Worm (Caenorhabditis elegans) whole organism, L4 larva: Measurements from ENCODE around the gene glb-20.
A peak's percentile ranks its signal among the peaks of the same experiment; 100 is the strongest.

ENCODE experiments used
- ZK337.2 ChIP-seq: fragments of 200-800 bp; sonication (Bioruptor generic); IDR thresholded peaks from 2 replicates; pipeline ENCODE4 v1.3.6; 2022; ENCODE audit warnings: missing genetic modification reagents, missing genetic modification characterization, missing compliant biosample characterization
- ceh-28 ChIP-seq: fragments of 150-350 bp; optimal IDR thresholded peaks from 2 replicates; lab custom pipeline; 2014; ENCODE audit warnings: missing biosample characterization, missing genetic modification reagents, missing genetic modification characterization
- dmd-8 ChIP-seq: fragments of 200-800 bp; sonication (Bioruptor generic); IDR thresholded peaks from 2 replicates; pipeline ENCODE4 v1.3.6; 2022; ENCODE audit warnings: missing genetic modification characterization, missing compliant biosample characterization
- egl-43 ChIP-seq: fragments of 200-800 bp; sonication (Bioruptor generic); IDR thresholded peaks from 2 replicates; pipeline ENCODE4 v1.3.6; 2022; ENCODE audit warnings: missing genetic modification reagents, missing genetic modification characterization, missing compliant biosample characterization
- nhr-25 ChIP-seq: sonication (generic microtip); optimal IDR thresholded peaks from 2 replicates; lab custom pipeline; 2017; ENCODE audit warnings: missing genetic modification characterization, mild to moderate bottlenecking, missing compliant biosample characterization, antibody characterized with exemption, moderate library complexity, borderline replicate concordance; ENCODE audit not compliant: insufficient read depth
- pha-4 ChIP-seq, 2 experiments: fragments of 150-350 bp in 1 of 2; fragments of 200-800 bp in 1 of 2; sonication (Bioruptor generic) in 1 of 2; IDR thresholded peaks in 1 of 2; optimal IDR thresholded peaks in 1 of 2; 2 replicates each; pipeline versions ENCODE4 v1.3.6 to Lab custom; 2014 to 2022; ENCODE audit warnings: missing genetic modification characterization in 2 of 2, missing genetic modification reagents in 2 of 2, missing biosample characterization in 1 of 2, missing compliant biosample characterization in 1 of 2
- php-3 ChIP-seq: fragments of 200-800 bp; sonication (Bioruptor generic); IDR thresholded peaks from 2 replicates; pipeline ENCODE4 v1.3.6; 2022; ENCODE audit warnings: missing genetic modification reagents, missing genetic modification characterization, missing compliant biosample characterization
- pqm-1 ChIP-seq: sonication (generic microtip); optimal IDR thresholded peaks from 2 replicates; lab custom pipeline; 2017; ENCODE audit warnings: missing biosample characterization, missing genetic modification characterization
- set-16 ChIP-seq: fragments of 200-800 bp; sonication (Bioruptor generic); IDR thresholded peaks from 2 replicates; pipeline ENCODE4 v1.3.6; 2022; ENCODE audit warnings: missing genetic modification reagents, missing genetic modification characterization, missing compliant biosample characterization
- zip-11 ChIP-seq: fragments of 200-800 bp; sonication (Bioruptor generic); IDR thresholded peaks from 2 replicates; pipeline ENCODE4 v1.3.6; 2022; ENCODE audit warnings: missing genetic modification characterization, missing compliant biosample characterization

DNA sequence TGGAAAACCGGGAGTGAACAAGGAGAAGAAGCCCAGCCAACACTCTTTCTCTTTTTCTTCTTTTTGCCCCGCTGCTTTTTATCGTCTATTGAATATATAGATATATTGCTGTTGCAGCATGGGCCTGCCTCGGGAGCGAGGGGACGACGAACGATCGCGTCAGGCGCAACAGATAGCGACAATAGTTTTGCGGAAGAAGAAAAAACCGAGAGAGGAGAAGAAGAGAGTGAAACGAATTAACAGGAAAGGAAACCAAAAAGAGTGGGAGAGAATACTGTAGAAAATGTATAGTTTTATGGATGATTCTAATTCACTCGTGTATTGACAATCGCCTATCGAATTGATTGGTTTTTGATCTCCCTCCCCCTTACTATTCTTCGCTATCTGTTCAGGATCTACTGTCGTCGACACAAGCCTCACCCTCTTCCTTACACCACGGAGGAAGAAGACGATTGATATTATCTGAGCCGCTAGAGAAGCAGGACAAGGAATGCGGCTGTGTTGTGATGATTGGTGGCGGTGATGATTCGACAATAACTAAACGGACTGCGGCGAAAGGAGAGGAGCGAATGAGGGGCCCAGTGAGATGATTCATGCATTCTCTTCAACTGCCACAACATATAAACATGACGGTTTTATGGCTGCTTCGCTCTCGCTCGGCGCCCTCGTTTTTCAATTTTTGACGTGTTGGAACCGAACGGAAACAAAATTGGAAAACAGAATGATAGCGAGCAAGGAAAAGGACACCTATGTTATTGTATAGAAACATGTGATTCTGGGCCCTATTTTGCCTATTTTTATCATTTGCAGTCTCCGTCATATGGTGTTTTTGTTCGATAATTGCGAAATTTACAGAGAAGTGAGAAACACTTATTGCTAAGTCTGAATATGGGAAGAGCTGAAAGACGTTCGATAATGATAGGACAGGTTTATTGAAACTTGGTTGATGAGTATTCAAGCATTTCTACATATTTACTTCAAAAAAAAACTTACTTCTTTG lies 29.4 kb downstream of the glb-20 start:
- no peak for TF ChIP-seq ZK337.2 (GFP tag; lab: Robert Waterston, UW)
- TF ChIP-seq php-3 = no peak
- TF ChIP-seq dmd-8 = no peak
- no peak for TF ChIP-seq ceh-28 (tag; lab: Kevin White, UChicago)
- TF ChIP-seq nhr-25 (tag; lab: Kevin White, UChicago) = no peak
- TF ChIP-seq pqm-1 = peak; percentile 15
- no peak for TF ChIP-seq pha-4 (GFP tag; IDR thresholded peaks at IDR 0.05; lab: Robert Waterston, UW)
- TF ChIP-seq pha-4 (tag; optimal IDR thresholded peaks at IDR 0.05; lab: Kevin White, UChicago) = no peak
- no peak for TF ChIP-seq set-16 (GFP tag; lab: Robert Waterston, UW)
- TF ChIP-seq zip-11 = no peak
- no peak for TF ChIP-seq egl-43 (GFP tag; lab: Robert Waterston, UW)
